Worm (Caenorhabditis elegans) whole organism, L3 larva: ENCODE measurements around the gene C34C6.10.

Experiments used
- R02D3.7 ChIP-seq: fragments of 150-350 bp; optimal IDR thresholded peaks from 2 replicates; lab custom pipeline; 2014; ENCODE audit warnings: missing biosample characterization, missing genetic modification characterization
- ZK546.5 ChIP-seq: sonication (generic microtip); optimal IDR thresholded peaks from 2 replicates; lab custom pipeline; 2017; ENCODE audit warnings: missing biosample characterization, missing genetic modification characterization
- aly-2 ChIP-seq: fragments of 150-350 bp; optimal IDR thresholded peaks from 2 replicates; lab custom pipeline; 2014; ENCODE audit warnings: missing biosample characterization, missing genetic modification characterization
- ama-1 ChIP-seq: fragments of 150-350 bp; optimal IDR thresholded peaks from 2 replicates; lab custom pipeline; 2018
- ceh-28 ChIP-seq: fragments of 150-350 bp; optimal IDR thresholded peaks from 2 replicates; lab custom pipeline; 2014; ENCODE audit warnings: missing biosample characterization, missing genetic modification reagents, missing genetic modification characterization
- ceh-82 ChIP-seq: fragments of 150-350 bp; optimal IDR thresholded peaks from 2 replicates; lab custom pipeline; 2014; ENCODE audit warnings: missing biosample characterization, missing genetic modification characterization
- ceh-9 ChIP-seq: sonication (generic microtip); optimal IDR thresholded peaks from 2 replicates; lab custom pipeline; 2018; ENCODE audit warnings: missing biosample characterization, missing genetic modification characterization
- daf-12 ChIP-seq: fragments of 150-350 bp; optimal IDR thresholded peaks from 2 replicates; lab custom pipeline; 2014; ENCODE audit warnings: missing biosample characterization, missing genetic modification reagents, missing genetic modification characterization
- egl-27 ChIP-seq: sonication (generic microtip); optimal IDR thresholded peaks from 4 replicates; lab custom pipeline; 2017; ENCODE audit warnings: missing biosample characterization, missing genetic modification reagents, missing genetic modification characterization
- egl-5 ChIP-seq: fragments of 150-350 bp; optimal IDR thresholded peaks from 2 replicates; lab custom pipeline; 2017; ENCODE audit warnings: missing biosample characterization, missing genetic modification reagents, missing genetic modification characterization, inconsistent platforms
- elt-1 ChIP-seq: fragments of 150-350 bp; optimal IDR thresholded peaks from 2 replicates; lab custom pipeline; 2014; ENCODE audit warnings: missing biosample characterization, missing genetic modification characterization
- elt-2 ChIP-seq: sonication (generic microtip); optimal IDR thresholded peaks from 2 replicates; lab custom pipeline; 2016; ENCODE audit warnings: missing genetic modification reagents, mild to moderate bottlenecking, missing genetic modification characterization, missing compliant biosample characterization
- elt-3 ChIP-seq, 3 experiments: fragments of 150-350 bp in 1 of 3; sonication (generic microtip) in 2 of 3; optimal IDR thresholded peaks; 2 replicates in 2 of 3; 4 replicates in 1 of 3; lab custom pipeline; 2014 to 2017; ENCODE audit warnings: missing biosample characterization in 3 of 3, missing genetic modification characterization in 3 of 3
- eor-1 ChIP-seq, 2 experiments: fragments of 150-350 bp; optimal IDR thresholded peaks; 2 replicates each; lab custom pipeline; 2014 to 2018; ENCODE audit warnings: missing biosample characterization in 2 of 2, missing genetic modification characterization in 2 of 2
- fkh-10 ChIP-seq: sonication (generic microtip); optimal IDR thresholded peaks from 2 replicates; lab custom pipeline; 2017; ENCODE audit warnings: missing biosample characterization, missing genetic modification reagents, missing genetic modification characterization
- fkh-2 ChIP-seq: fragments of 150-350 bp; optimal IDR thresholded peaks from 2 replicates; lab custom pipeline; 2014; ENCODE audit warnings: missing biosample characterization, missing genetic modification reagents, missing genetic modification characterization
- fos-1 ChIP-seq: fragments of 150-350 bp; optimal IDR thresholded peaks from 2 replicates; lab custom pipeline; 2014; ENCODE audit warnings: missing biosample characterization, missing genetic modification characterization
- hmg-11 ChIP-seq: sonication (generic microtip); optimal IDR thresholded peaks from 2 replicates; lab custom pipeline; 2016; ENCODE audit warnings: missing genetic modification characterization, missing compliant biosample characterization
- jun-1 ChIP-seq: fragments of 150-350 bp; optimal IDR thresholded peaks from 2 replicates; lab custom pipeline; 2014; ENCODE audit warnings: missing biosample characterization, missing genetic modification reagents, missing genetic modification characterization
- lin-15B ChIP-seq: fragments of 150-350 bp; optimal IDR thresholded peaks from 2 replicates; lab custom pipeline; 2014; ENCODE audit warnings: missing biosample characterization, missing genetic modification characterization
- lin-39 ChIP-seq: fragments of 150-350 bp; optimal IDR thresholded peaks from 2 replicates; lab custom pipeline; 2018; ENCODE audit warnings: missing biosample characterization, missing genetic modification reagents, missing genetic modification characterization
- lsy-12 ChIP-seq: sonication (generic microtip); optimal IDR thresholded peaks from 2 replicates; lab custom pipeline; 2016; ENCODE audit warnings: mild to moderate bottlenecking, missing genetic modification characterization, missing compliant biosample characterization
- mdl-1 ChIP-seq: fragments of 150-350 bp; optimal IDR thresholded peaks from 2 replicates; lab custom pipeline; 2014; ENCODE audit warnings: missing biosample characterization, missing genetic modification characterization
- nfya-1 ChIP-seq: sonication (generic microtip); optimal IDR thresholded peaks from 2 replicates; lab custom pipeline; 2017; ENCODE audit warnings: missing genetic modification characterization, mild to moderate bottlenecking, missing compliant biosample characterization, antibody characterized with exemption, moderate library complexity; ENCODE audit not compliant: insufficient read depth
- nhr-11 ChIP-seq: fragments of 150-350 bp; optimal IDR thresholded peaks from 2 replicates; lab custom pipeline; 2014; ENCODE audit warnings: missing biosample characterization, missing genetic modification characterization
- nhr-23 ChIP-seq: fragments of 150-350 bp; optimal IDR thresholded peaks from 2 replicates; lab custom pipeline; 2014; ENCODE audit warnings: missing biosample characterization, missing genetic modification reagents, missing genetic modification characterization
- nhr-237 ChIP-seq: fragments of 150-350 bp; optimal IDR thresholded peaks from 2 replicates; lab custom pipeline; 2014; ENCODE audit warnings: missing biosample characterization, missing genetic modification characterization
- nhr-25 ChIP-seq: sonication (generic microtip); optimal IDR thresholded peaks from 2 replicates; lab custom pipeline; 2017; ENCODE audit warnings: missing biosample characterization, missing genetic modification characterization
- nhr-43 ChIP-seq: sonication (generic microtip); optimal IDR thresholded peaks from 2 replicates; lab custom pipeline; 2016; ENCODE audit warnings: mild to moderate bottlenecking, missing genetic modification characterization, missing compliant biosample characterization; ENCODE audit not compliant: poor library complexity, severe bottlenecking
- nhr-67 ChIP-seq: fragments of 150-350 bp; optimal IDR thresholded peaks from 2 replicates; lab custom pipeline; 2014; ENCODE audit warnings: missing biosample characterization, missing genetic modification characterization
- nhr-76 ChIP-seq: fragments of 150-350 bp; sonication (generic microtip); optimal IDR thresholded peaks from 5 replicates; lab custom pipeline; 2014; ENCODE audit warnings: missing biosample characterization, missing genetic modification characterization
- nhr-77 ChIP-seq: fragments of 150-350 bp; optimal IDR thresholded peaks from 2 replicates; lab custom pipeline; 2014; ENCODE audit warnings: missing biosample characterization, missing genetic modification characterization
- pha-4 ChIP-seq: fragments of 150-350 bp; optimal IDR thresholded peaks from 2 replicates; lab custom pipeline; 2014; ENCODE audit warnings: missing biosample characterization, missing genetic modification reagents, missing genetic modification characterization
- pqm-1 ChIP-seq: fragments of 150-350 bp; optimal IDR thresholded peaks from 2 replicates; lab custom pipeline; 2017; ENCODE audit warnings: missing biosample characterization, missing genetic modification characterization, inconsistent platforms
- sea-2 ChIP-seq: fragments of 150-350 bp; sonication (generic microtip); optimal IDR thresholded peaks from 4 replicates; lab custom pipeline; 2014; ENCODE audit warnings: missing biosample characterization, missing genetic modification reagents, missing genetic modification characterization
- skn-1 ChIP-seq: fragments of 150-350 bp; optimal IDR thresholded peaks from 2 replicates; lab custom pipeline; 2014; ENCODE audit warnings: missing biosample characterization, missing genetic modification characterization
- snpc-4 ChIP-seq: fragments of 150-350 bp; optimal IDR thresholded peaks from 2 replicates; lab custom pipeline; 2014; ENCODE audit warnings: missing biosample characterization, missing genetic modification characterization
- tbx-2 ChIP-seq: sonication (generic microtip); optimal IDR thresholded peaks from 2 replicates; lab custom pipeline; 2016; ENCODE audit warnings: mild to moderate bottlenecking, missing genetic modification characterization, missing compliant biosample characterization
- unc-39 ChIP-seq: sonication (generic microtip); optimal IDR thresholded peaks from 4 replicates; lab custom pipeline; 2017; ENCODE audit warnings: missing biosample characterization, missing genetic modification characterization
- unc-62 ChIP-seq: fragments of 150-350 bp; sonication (generic microtip); optimal IDR thresholded peaks from 4 replicates; lab custom pipeline; 2014; ENCODE audit warnings: missing biosample characterization, missing genetic modification reagents, missing genetic modification characterization
- zag-1 ChIP-seq: fragments of 150-350 bp; optimal IDR thresholded peaks from 2 replicates; lab custom pipeline; 2014; ENCODE audit warnings: missing biosample characterization, missing genetic modification characterization
- ztf-11 ChIP-seq: fragments of 150-350 bp; optimal IDR thresholded peaks from 2 replicates; lab custom pipeline; 2014; ENCODE audit warnings: missing biosample characterization, missing genetic modification characterization
- ztf-4 ChIP-seq: fragments of 150-350 bp; optimal IDR thresholded peaks from 2 replicates; lab custom pipeline; 2014; ENCODE audit warnings: missing biosample characterization, missing genetic modification characterization

C34C6.10 gene

ce11 chrII:8742006-8742847 is 46.5 kb upstream of the C34C6.10 start (continued):
- no peak for TF ChIP-seq pha-4 (tag; lab: Kevin White, UChicago)

ce11 chrII:8741277-8741676 is 45.6 kb upstream of the C34C6.10 start:
- TF ChIP-seq pha-4 (tag; lab: Kevin White, UChicago) (peak; percentile 25), egl-5 (peak; percentile 86), nhr-25 (peak; percentile 20), mdl-1 (tag; lab: Kevin White, UChicago) (peak; percentile 64), nfya-1 (tag; lab: Kevin White, UChicago) (peak; percentile 26), ztf-11 (tag; lab: Kevin White, UChicago) (no peak), elt-2 (tag; lab: Kevin White, UChicago) (peak; percentile 50), jun-1 (tag; lab: Kevin White, UChicago) (no peak)

DNA sequence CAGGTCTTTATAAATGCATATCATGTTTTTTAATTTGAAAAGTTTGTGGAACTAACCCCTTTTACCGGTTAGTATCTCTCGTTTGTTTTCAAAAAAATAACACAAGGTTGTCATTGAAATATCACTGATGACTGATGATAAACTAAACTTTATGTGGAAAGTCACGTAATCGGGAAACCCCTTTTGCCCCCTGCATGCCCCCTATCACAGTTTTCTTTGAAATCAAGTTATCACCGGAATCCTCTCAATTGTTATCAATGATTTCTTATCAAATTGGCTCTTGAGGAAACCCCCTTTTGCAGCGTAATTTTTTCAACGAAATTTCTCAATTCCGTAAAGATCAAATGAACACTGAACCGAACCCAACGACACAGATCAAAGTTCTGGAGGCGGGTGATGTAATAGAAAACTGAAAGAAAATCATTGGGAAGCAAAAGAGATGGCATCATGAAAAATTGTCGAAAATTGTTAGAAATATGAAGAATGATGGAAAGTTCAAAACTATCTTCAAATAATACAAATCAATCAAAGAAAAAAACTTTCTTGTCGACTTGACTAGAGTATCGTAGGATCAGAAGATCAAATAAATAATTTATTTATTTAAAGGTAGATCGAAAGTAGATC is 44.8 kb upstream of the C34C6.10 start:
- TF ChIP-seq ztf-4 (tag; lab: Kevin White, UChicago) (no peak), pha-4 (tag; lab: Kevin White, UChicago) (no peak), ceh-82 (tag; lab: Kevin White, UChicago) (no peak), mdl-1 (tag; lab: Kevin White, UChicago) (peak; percentile 39), nhr-77 (tag; lab: Kevin White, UChicago) (no peak), nhr-43 (tag; lab: Kevin White, UChicago) (peak; percentile 65), nhr-25 (peak; percentile 6), jun-1 (tag; lab: Kevin White, UChicago) (peak; percentile 67), elt-1 (tag; lab: Kevin White, UChicago) (no peak), R02D3.7 (tag; lab: Kevin White, UChicago) (peak; percentile 7), eor-1 (tag; optimal IDR thresholded peaks at IDR 0.05; lab: Kevin White, UChicago) (no peak), nhr-23 (peak; percentile 51), lin-15B (tag; lab: Kevin White, UChicago) (no peak), fkh-2 (no peak), ztf-11 (tag; lab: Kevin White, UChicago) (no peak), tbx-2 (tag; lab: Kevin White, UChicago) (no peak), hmg-11 (tag; lab: Kevin White, UChicago) (no peak), fos-1 (tag; lab: Kevin White, UChicago) (peak; percentile 66), ZK546.5 (tag; lab: Kevin White, UChicago) (no peak), lin-39 (no peak), lsy-12 (tag; lab: Kevin White, UChicago) (no peak), nfya-1 (tag; lab: Kevin White, UChicago) (peak; percentile 17), ama-1 (lab: Kevin White, UChicago) (no peak), aly-2 (tag; lab: Kevin White, UChicago) (no peak), fkh-10 (GFP tag; lab: Kevin White, UChicago) (no peak), zag-1 (tag; lab: Kevin White, UChicago) (no peak), nhr-11 (tag; lab: Kevin White, UChicago) (no peak), elt-3 (tag; optimal IDR thresholded peaks at IDR 0.05; lab: Kevin White, UChicago) (peak; percentile 42 to 91 (median 87)), pqm-1 (tag; lab: Kevin White, UChicago) (peak; percentile 88), sea-2 (GFP tag; lab: Kevin White, UChicago) (no peak), nhr-76 (tag; lab: Kevin White, UChicago) (no peak), egl-5 (no peak), daf-12 (tag; lab: Kevin White, UChicago) (no peak), nhr-67 (no peak), egl-27 (no peak), ceh-9 (tag; lab: Kevin White, UChicago) (no peak), unc-62 (no peak), elt-2 (tag; lab: Kevin White, UChicago) (peak; percentile 95), nhr-237 (no peak), unc-39 (tag; lab: Kevin White, UChicago) (no peak), skn-1 (no peak), snpc-4 (tag; lab: Kevin White, UChicago) (no peak), ceh-28 (no peak)
